Fruit fly (Drosophila melanogaster): ENCODE results near the gene CG6059.
A peak's percentile ranks its signal among the peaks of the same experiment; 100 is the strongest.

The CG6059 gene

dm6 chr3R:27131408-27131807 is 6.9 kb upstream of the CG6059 start (continued):
- TF ChIP-seq tx (GFP tag; optimal IDR thresholded peaks at IDR 0.05): no peak
- TF ChIP-seq abd-A (tag; optimal IDR thresholded peaks at IDR 0.05): no peak
- no peak for TF ChIP-seq amos (GFP tag; IDR thresholded peaks at IDR 0.05; ENCODE audit: partially characterized antibody)
- TF ChIP-seq CG1024 (GFP tag; IDR thresholded peaks at IDR 0.05): no peak
- no peak for TF ChIP-seq Six4 (GFP tag; optimal IDR thresholded peaks at IDR 0.05)
- peak; percentile 8 for TF ChIP-seq CG13123 (GFP tag; optimal IDR thresholded peaks at IDR 0.05)
- peak; percentile 79 for TF ChIP-seq schlank (tag; optimal IDR thresholded peaks at IDR 0.05)
- no peak for TF ChIP-seq crol (GFP tag; IDR thresholded peaks at IDR 0.05)
- TF ChIP-seq Pdp1 (GFP tag; optimal IDR thresholded peaks at IDR 0.05): peak in 1 of 2 experiments; percentile 16
- peak; percentile 44; the same call in 1 of the 2 replicates for TF ChIP-seq vvl (GFP tag; IDR thresholded peaks at IDR 0.05)
- no peak for TF ChIP-seq fu2 (GFP tag; optimal IDR thresholded peaks at IDR 0.05)
- peak; percentile 25; the same call in 1 of the 2 replicates for TF ChIP-seq stc (GFP tag; IDR thresholded peaks at IDR 0.05)
- TF ChIP-seq Med (GFP tag): peak; percentile 95
- no peak for TF ChIP-seq hkb (optimal IDR thresholded peaks at IDR 0.05)
- TF ChIP-seq hkb (GFP tag; IDR thresholded peaks at IDR 0.05): peak; percentile 53
- no peak for TF ChIP-seq NK7.1 (GFP tag; optimal IDR thresholded peaks at IDR 0.05)
- TF ChIP-seq croc (GFP tag; conservative IDR thresholded peaks at IDR 0.05): no peak
- no peak for TF ChIP-seq Atf-2 (GFP tag; optimal IDR thresholded peaks at IDR 0.05)
- no peak for TF ChIP-seq MESR4 (GFP tag; optimal IDR thresholded peaks at IDR 0.05)
- TF ChIP-seq CG10654 (GFP tag; optimal IDR thresholded peaks at IDR 0.05): peak; percentile 16
- peak; percentile 24 for TF ChIP-seq CG18011 (GFP tag; optimal IDR thresholded peaks at IDR 0.05)
- peak; percentile 41 for TF ChIP-seq CG9817 (tag; optimal IDR thresholded peaks at IDR 0.05)
- peak in 1 of 2 experiments; percentile 23 for TF ChIP-seq Hr51 (GFP tag; optimal IDR thresholded peaks at IDR 0.05)
- peak; percentile 7 for TF ChIP-seq sd (tag; optimal IDR thresholded peaks at IDR 0.05)
- peak; percentile 30 for TF ChIP-seq CG9727 (GFP tag; optimal IDR thresholded peaks at IDR 0.05)
- TF ChIP-seq HLH54F (GFP tag; optimal IDR thresholded peaks at IDR 0.05): no peak
- TF ChIP-seq CG34376 (GFP tag; optimal IDR thresholded peaks at IDR 0.05): peak; percentile 63
- TF ChIP-seq Doc3 (GFP tag; IDR thresholded peaks at IDR 0.05; ENCODE audit: partially characterized antibody): no peak
- TF ChIP-seq CG11456 (GFP tag; IDR thresholded peaks at IDR 0.05): 0 out of 3 replicates have a peak, but pooled peaks have one; percentile 62
- TF ChIP-seq Hmr (GFP tag; optimal IDR thresholded peaks at IDR 0.05): peak; percentile 87
- TF ChIP-seq gce (GFP tag; IDR thresholded peaks at IDR 0.05): 0 out of 3 replicates have a peak, but pooled peaks have one; percentile 5
- TF ChIP-seq jigr1 (GFP tag; IDR thresholded peaks at IDR 0.05): no peak
- TF ChIP-seq CkIIα-i1 (GFP tag; IDR thresholded peaks at IDR 0.05): no peak
- TF ChIP-seq CG8944 (GFP tag; optimal IDR thresholded peaks at IDR 0.05): no peak
- peak; percentile 56 for TF ChIP-seq cwo (GFP tag; optimal IDR thresholded peaks at IDR 0.05)
- no peak for TF ChIP-seq fru (optimal IDR thresholded peaks at IDR 0.05)
- peak; percentile 23; the same call in 1 of the 2 replicates for TF ChIP-seq CG31224 (GFP tag; IDR thresholded peaks at IDR 0.05)
- peak; percentile 12 for TF ChIP-seq Dek (tag; optimal IDR thresholded peaks at IDR 0.05)
- no peak for TF ChIP-seq chn (GFP tag; optimal IDR thresholded peaks at IDR 0.05)
- peak; percentile 73 for TF ChIP-seq gro (GFP tag; optimal IDR thresholded peaks at IDR 0.05)
- TF ChIP-seq CG3838 (GFP tag; optimal IDR thresholded peaks at IDR 0.05): no peak
- TF ChIP-seq stwl (tag; optimal IDR thresholded peaks at IDR 0.05): no peak
- peak; percentile 64 for TF ChIP-seq CG15601 (tag; optimal IDR thresholded peaks at IDR 0.05)
- TF ChIP-seq CG17359 (tag; optimal IDR thresholded peaks at IDR 0.05): peak; percentile 58
- TF ChIP-seq Jarid2 (GFP tag; optimal IDR thresholded peaks at IDR 0.05): peak; percentile 15
- no peak for TF ChIP-seq CG30431 (GFP tag; optimal IDR thresholded peaks at IDR 0.05)
- TF ChIP-seq CG7987 (GFP tag; optimal IDR thresholded peaks at IDR 0.05): peak; percentile 75
- TF ChIP-seq tin (GFP tag; optimal IDR thresholded peaks at IDR 0.05): no peak
- peak; percentile 46; the same call in 1 of the 2 replicates for TF ChIP-seq CG11085 (GFP tag; IDR thresholded peaks at IDR 0.05)
- no peak for TF ChIP-seq lola (GFP tag; optimal IDR thresholded peaks at IDR 0.05)
- TF ChIP-seq CG9437 (GFP tag; optimal IDR thresholded peaks at IDR 0.05): no peak
